Fruit fly (Drosophila melanogaster): ENCODE data around the gene CG32813.

DNA sequence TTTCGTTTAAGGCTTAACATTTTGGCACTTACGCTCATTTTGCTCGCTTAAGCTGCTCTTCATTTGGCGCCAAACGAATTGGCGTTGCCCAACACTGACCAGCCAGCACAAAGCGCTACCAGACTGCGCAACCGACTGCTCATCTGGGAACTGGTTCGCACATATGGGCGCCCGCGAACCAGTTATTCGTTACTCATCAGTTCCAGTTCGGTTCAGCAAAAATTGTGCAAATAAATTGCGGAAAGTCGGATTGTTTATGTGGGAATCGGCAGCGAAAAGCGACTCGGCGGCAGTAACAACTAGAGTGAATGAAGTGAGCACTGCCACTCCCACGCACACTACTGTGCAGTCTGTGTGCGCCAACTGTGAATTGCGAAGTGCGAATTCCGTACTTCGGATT lies 12.2 kb downstream of the CG32813 start, which contains the start of gene Rilpl:
- TF ChIP-seq pan (optimal IDR thresholded peaks at IDR 0.05): no peak
- no peak for TF ChIP-seq psq (optimal IDR thresholded peaks at IDR 0.05)
- TF ChIP-seq EcR (GFP tag; optimal IDR thresholded peaks at IDR 0.05): no peak
- TF ChIP-seq Dll (optimal IDR thresholded peaks at IDR 0.05): no peak
- no peak for TF ChIP-seq usp (GFP tag; optimal IDR thresholded peaks at IDR 0.05)

All from whole organism.